Worm (Caenorhabditis elegans) whole organism, L3 larva: ENCODE measurements around the gene nas-27.
A peak's percentile ranks its signal among the peaks of the same experiment; 100 is the strongest.

ENCODE experiments used
- ZK546.5 ChIP-seq: sonication (generic microtip); optimal IDR thresholded peaks from 2 replicates; lab custom pipeline; 2017; ENCODE audit warnings: missing biosample characterization, missing genetic modification characterization
- aly-2 ChIP-seq: fragments of 150-350 bp; optimal IDR thresholded peaks from 2 replicates; lab custom pipeline; 2014; ENCODE audit warnings: missing biosample characterization, missing genetic modification characterization
- ama-1 ChIP-seq: fragments of 150-350 bp; optimal IDR thresholded peaks from 2 replicates; lab custom pipeline; 2018
- ceh-16 ChIP-seq: sonication (generic microtip); optimal IDR thresholded peaks from 2 replicates; lab custom pipeline; 2017; ENCODE audit warnings: missing biosample characterization, missing genetic modification characterization
- ceh-28 ChIP-seq: fragments of 150-350 bp; optimal IDR thresholded peaks from 2 replicates; lab custom pipeline; 2014; ENCODE audit warnings: missing biosample characterization, missing genetic modification reagents, missing genetic modification characterization
- ceh-82 ChIP-seq: fragments of 150-350 bp; optimal IDR thresholded peaks from 2 replicates; lab custom pipeline; 2014; ENCODE audit warnings: missing biosample characterization, missing genetic modification characterization
- ceh-9 ChIP-seq: sonication (generic microtip); optimal IDR thresholded peaks from 2 replicates; lab custom pipeline; 2018; ENCODE audit warnings: missing biosample characterization, missing genetic modification characterization
- daf-12 ChIP-seq: fragments of 150-350 bp; optimal IDR thresholded peaks from 2 replicates; lab custom pipeline; 2014; ENCODE audit warnings: missing biosample characterization, missing genetic modification reagents, missing genetic modification characterization
- elt-1 ChIP-seq: fragments of 150-350 bp; optimal IDR thresholded peaks from 2 replicates; lab custom pipeline; 2014; ENCODE audit warnings: missing biosample characterization, missing genetic modification characterization
- elt-2 ChIP-seq: sonication (generic microtip); optimal IDR thresholded peaks from 2 replicates; lab custom pipeline; 2016; ENCODE audit warnings: missing genetic modification reagents, mild to moderate bottlenecking, missing genetic modification characterization, missing compliant biosample characterization
- fkh-10 ChIP-seq: sonication (generic microtip); optimal IDR thresholded peaks from 2 replicates; lab custom pipeline; 2017; ENCODE audit warnings: missing biosample characterization, missing genetic modification reagents, missing genetic modification characterization
- fkh-2 ChIP-seq: fragments of 150-350 bp; optimal IDR thresholded peaks from 2 replicates; lab custom pipeline; 2014; ENCODE audit warnings: missing biosample characterization, missing genetic modification reagents, missing genetic modification characterization
- fos-1 ChIP-seq: fragments of 150-350 bp; optimal IDR thresholded peaks from 2 replicates; lab custom pipeline; 2014; ENCODE audit warnings: missing biosample characterization, missing genetic modification characterization
- lin-15B ChIP-seq: fragments of 150-350 bp; optimal IDR thresholded peaks from 2 replicates; lab custom pipeline; 2014; ENCODE audit warnings: missing biosample characterization, missing genetic modification characterization
- lin-39 ChIP-seq: fragments of 150-350 bp; optimal IDR thresholded peaks from 2 replicates; lab custom pipeline; 2018; ENCODE audit warnings: missing biosample characterization, missing genetic modification reagents, missing genetic modification characterization
- lsy-12 ChIP-seq: sonication (generic microtip); optimal IDR thresholded peaks from 2 replicates; lab custom pipeline; 2016; ENCODE audit warnings: mild to moderate bottlenecking, missing genetic modification characterization, missing compliant biosample characterization
- nfya-1 ChIP-seq: sonication (generic microtip); optimal IDR thresholded peaks from 2 replicates; lab custom pipeline; 2017; ENCODE audit warnings: missing genetic modification characterization, mild to moderate bottlenecking, missing compliant biosample characterization, antibody characterized with exemption, moderate library complexity; ENCODE audit not compliant: insufficient read depth
- nhr-12 ChIP-seq: fragments of 150-350 bp; optimal IDR thresholded peaks from 2 replicates; lab custom pipeline; 2014; ENCODE audit warnings: missing biosample characterization, missing genetic modification characterization
- nhr-23 ChIP-seq: fragments of 150-350 bp; optimal IDR thresholded peaks from 2 replicates; lab custom pipeline; 2014; ENCODE audit warnings: missing biosample characterization, missing genetic modification reagents, missing genetic modification characterization
- nhr-237 ChIP-seq: fragments of 150-350 bp; optimal IDR thresholded peaks from 2 replicates; lab custom pipeline; 2014; ENCODE audit warnings: missing biosample characterization, missing genetic modification characterization
- nhr-25 ChIP-seq: sonication (generic microtip); optimal IDR thresholded peaks from 2 replicates; lab custom pipeline; 2017; ENCODE audit warnings: missing biosample characterization, missing genetic modification characterization
- nhr-28 ChIP-seq: fragments of 150-350 bp; optimal IDR thresholded peaks from 2 replicates; lab custom pipeline; 2014; ENCODE audit warnings: missing biosample characterization, missing genetic modification characterization
- nhr-43 ChIP-seq: sonication (generic microtip); optimal IDR thresholded peaks from 2 replicates; lab custom pipeline; 2016; ENCODE audit warnings: mild to moderate bottlenecking, missing genetic modification characterization, missing compliant biosample characterization; ENCODE audit not compliant: poor library complexity, severe bottlenecking
- nhr-76 ChIP-seq: fragments of 150-350 bp; sonication (generic microtip); optimal IDR thresholded peaks from 5 replicates; lab custom pipeline; 2014; ENCODE audit warnings: missing biosample characterization, missing genetic modification characterization
- nhr-77 ChIP-seq: fragments of 150-350 bp; optimal IDR thresholded peaks from 2 replicates; lab custom pipeline; 2014; ENCODE audit warnings: missing biosample characterization, missing genetic modification characterization
- pha-4 ChIP-seq: fragments of 150-350 bp; optimal IDR thresholded peaks from 2 replicates; lab custom pipeline; 2014; ENCODE audit warnings: missing biosample characterization, missing genetic modification reagents, missing genetic modification characterization
- pqm-1 ChIP-seq: fragments of 150-350 bp; optimal IDR thresholded peaks from 2 replicates; lab custom pipeline; 2017; ENCODE audit warnings: missing biosample characterization, missing genetic modification characterization, inconsistent platforms
- sea-2 ChIP-seq: fragments of 150-350 bp; sonication (generic microtip); optimal IDR thresholded peaks from 4 replicates; lab custom pipeline; 2014; ENCODE audit warnings: missing biosample characterization, missing genetic modification reagents, missing genetic modification characterization
- skn-1 ChIP-seq: fragments of 150-350 bp; optimal IDR thresholded peaks from 2 replicates; lab custom pipeline; 2014; ENCODE audit warnings: missing biosample characterization, missing genetic modification characterization
- tbx-2 ChIP-seq: sonication (generic microtip); optimal IDR thresholded peaks from 2 replicates; lab custom pipeline; 2016; ENCODE audit warnings: mild to moderate bottlenecking, missing genetic modification characterization, missing compliant biosample characterization
- unc-39 ChIP-seq: sonication (generic microtip); optimal IDR thresholded peaks from 4 replicates; lab custom pipeline; 2017; ENCODE audit warnings: missing biosample characterization, missing genetic modification characterization
- unc-62 ChIP-seq: fragments of 150-350 bp; sonication (generic microtip); optimal IDR thresholded peaks from 4 replicates; lab custom pipeline; 2014; ENCODE audit warnings: missing biosample characterization, missing genetic modification reagents, missing genetic modification characterization
- zag-1 ChIP-seq: fragments of 150-350 bp; optimal IDR thresholded peaks from 2 replicates; lab custom pipeline; 2014; ENCODE audit warnings: missing biosample characterization, missing genetic modification characterization
- ztf-4 ChIP-seq: fragments of 150-350 bp; optimal IDR thresholded peaks from 2 replicates; lab custom pipeline; 2014; ENCODE audit warnings: missing biosample characterization, missing genetic modification characterization

nas-27 gene

DNA sequence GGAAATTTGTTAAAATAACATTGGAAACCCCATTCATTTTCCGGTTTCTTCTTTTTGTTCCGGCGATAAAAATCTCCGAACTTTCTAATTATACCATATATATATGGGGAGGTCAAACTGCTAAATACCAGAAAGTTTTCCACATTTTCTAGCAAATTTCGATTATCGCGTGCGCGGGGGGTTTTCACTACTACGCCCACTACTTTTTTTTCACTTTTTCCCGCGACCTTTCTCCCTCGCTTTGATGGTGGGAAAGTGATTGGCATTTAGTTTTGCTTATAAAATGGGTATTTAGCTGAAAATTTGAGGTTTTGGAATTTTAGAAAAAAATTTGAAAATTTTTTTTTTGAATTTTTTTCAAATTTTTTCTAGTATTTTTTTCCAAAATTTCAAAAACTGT, 20.9 kb upstream of the nas-27 start:
- TF ChIP-seq sea-2 (GFP tag; lab: Kevin White, UChicago) (no peak), elt-2 (tag; lab: Kevin White, UChicago) (no peak), daf-12 (no peak), ceh-16 (no peak), unc-39 (tag; lab: Kevin White, UChicago) (no peak), pha-4 (tag; lab: Kevin White, UChicago) (no peak), ztf-4 (no peak), nhr-76 (tag; lab: Kevin White, UChicago) (no peak), fos-1 (tag; lab: Kevin White, UChicago) (no peak)
- TF ChIP-seq, all 47 proteins: peak for 0

DNA sequence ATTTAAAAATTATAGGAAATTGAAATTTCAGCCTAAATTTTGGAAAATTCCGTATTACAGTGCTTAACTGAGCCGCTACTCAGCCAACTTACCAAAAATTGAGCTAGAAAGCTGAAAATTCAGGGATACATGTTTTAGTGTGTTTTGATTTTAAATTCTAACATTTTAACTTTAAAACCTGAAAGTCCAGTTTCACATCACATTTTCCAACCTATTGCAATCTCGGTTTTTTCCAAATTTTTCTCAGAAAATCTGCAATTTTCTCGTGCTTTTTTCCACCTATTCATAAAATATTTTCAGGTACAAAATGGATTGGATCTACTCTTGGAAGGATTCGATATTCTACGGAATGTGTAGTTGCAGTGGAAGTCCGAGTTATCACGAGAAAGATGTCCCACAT, 18.0 kb upstream of the nas-27 start, which contains the start of gene F53A10.2:
TSS of gene F53A10.2 (plus strand) at position 301 of the 400 bp plus-strand sequence.
- no peak for TF ChIP-seq elt-1 (tag; lab: Kevin White, UChicago)
- TF ChIP-seq ceh-82 (tag; lab: Kevin White, UChicago), result no peak
- TF ChIP-seq ama-1 (lab: Kevin White, UChicago), result no peak
- TF ChIP-seq fkh-2 (tag; lab: Kevin White, UChicago), result no peak
- no peak for TF ChIP-seq ZK546.5 (tag; lab: Kevin White, UChicago)
- no peak for TF ChIP-seq nhr-237 (tag; lab: Kevin White, UChicago)

DNA sequence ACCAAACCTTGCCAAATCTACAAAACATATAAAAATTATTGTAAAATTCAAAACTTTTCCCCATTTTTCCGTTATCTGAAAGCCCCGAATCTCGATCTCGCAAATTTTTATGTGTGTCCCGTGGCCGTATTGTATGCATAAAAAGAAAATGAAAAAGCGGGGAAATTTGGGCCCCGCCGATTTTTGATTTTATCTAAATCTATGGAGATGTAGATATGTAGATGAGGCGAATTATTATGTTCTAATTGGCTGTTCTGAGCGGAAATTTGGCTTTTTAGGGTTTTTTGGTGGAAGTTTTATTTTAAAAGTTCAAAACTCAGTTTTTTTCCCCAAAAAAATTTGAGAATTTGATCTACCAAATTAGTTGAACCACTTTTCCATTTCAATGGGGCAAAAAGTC, 17.0 kb upstream of the nas-27 start:
- no peak for TF ChIP-seq skn-1 (tag; lab: Kevin White, UChicago)
- no peak for TF ChIP-seq elt-1 (tag; lab: Kevin White, UChicago)
- no peak for TF ChIP-seq ceh-28 (tag; lab: Kevin White, UChicago)
- no peak for TF ChIP-seq zag-1 (tag; lab: Kevin White, UChicago)
- TF ChIP-seq nhr-25 (tag; lab: Kevin White, UChicago), result no peak
- no peak for TF ChIP-seq unc-62 (GFP tag; lab: Kevin White, UChicago)
- TF ChIP-seq pqm-1, result no peak
- no peak for TF ChIP-seq aly-2 (tag; lab: Kevin White, UChicago)
- TF ChIP-seq unc-39 (tag; lab: Kevin White, UChicago), result no peak
- no peak for TF ChIP-seq nhr-28 (tag; lab: Kevin White, UChicago)
- TF ChIP-seq ama-1 (lab: Kevin White, UChicago), result no peak
- no peak for TF ChIP-seq nhr-77 (tag; lab: Kevin White, UChicago)
- no peak for TF ChIP-seq nhr-43
- TF ChIP-seq nhr-23 (tag; lab: Kevin White, UChicago), result no peak
- no peak for TF ChIP-seq nhr-76 (tag; lab: Kevin White, UChicago)

DNA sequence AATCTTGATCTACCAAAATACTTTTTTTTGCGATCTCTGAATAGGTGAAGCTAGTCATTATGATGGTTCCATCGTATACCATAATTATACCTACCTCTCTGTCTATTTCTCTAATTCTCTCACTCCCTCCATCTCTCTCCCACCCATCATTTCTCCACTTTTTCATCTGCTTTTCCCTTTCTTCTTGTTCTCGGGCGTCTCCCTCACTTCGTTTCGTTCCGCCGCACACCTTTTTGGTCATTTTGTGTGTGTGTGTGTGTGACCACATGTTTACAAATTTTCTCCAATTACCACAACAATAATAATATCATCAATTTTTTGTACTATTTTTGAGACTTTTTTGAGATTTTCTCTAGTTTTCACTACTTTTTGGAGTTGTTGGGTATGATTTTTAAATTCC, 12.7 kb upstream of the nas-27 start:
- TF ChIP-seq nhr-28 (tag; lab: Kevin White, UChicago), result no peak
- TF ChIP-seq ZK546.5 (tag; lab: Kevin White, UChicago), result no peak
- TF ChIP-seq nhr-77 (tag; lab: Kevin White, UChicago), result no peak
- no peak for TF ChIP-seq nfya-1
- TF ChIP-seq tbx-2 (tag; lab: Kevin White, UChicago), result no peak
- no peak for TF ChIP-seq ama-1 (lab: Kevin White, UChicago)
- TF ChIP-seq lsy-12, result no peak
- no peak for TF ChIP-seq nhr-43
- no peak for TF ChIP-seq fkh-10
- no peak for TF ChIP-seq nhr-23 (tag; lab: Kevin White, UChicago)
- TF ChIP-seq nhr-76 (tag; lab: Kevin White, UChicago), result no peak
- no peak for TF ChIP-seq fos-1 (tag; lab: Kevin White, UChicago)
- TF ChIP-seq ztf-4, result no peak
- no peak for TF ChIP-seq lin-39 (tag; lab: Kevin White, UChicago)
- TF ChIP-seq unc-39 (tag; lab: Kevin White, UChicago), result no peak
- no peak for TF ChIP-seq nhr-237 (tag; lab: Kevin White, UChicago)
- no peak for TF ChIP-seq lin-15B (tag; lab: Kevin White, UChicago)
- TF ChIP-seq ceh-9 (tag; lab: Kevin White, UChicago), result no peak
- TF ChIP-seq daf-12, result no peak

DNA sequence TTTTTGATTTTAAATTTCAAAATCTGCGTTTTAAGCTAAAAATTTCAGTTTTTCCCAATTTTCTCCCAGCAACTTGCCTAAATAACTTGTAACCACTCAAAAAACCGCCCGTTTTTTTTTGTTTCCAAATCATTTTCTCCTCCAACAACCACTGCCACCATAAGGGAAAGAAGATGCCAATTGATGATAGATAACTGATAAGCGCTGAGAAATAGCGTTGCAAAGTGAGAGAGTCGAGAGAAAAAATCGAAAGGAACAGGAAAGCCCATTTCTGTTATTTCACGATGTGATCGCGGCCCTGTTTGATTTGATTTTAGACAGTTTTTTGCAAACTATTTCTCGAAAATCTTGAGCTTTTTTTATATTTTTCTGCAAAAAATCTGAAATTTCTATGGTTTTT, 10.5 kb upstream of the nas-27 start:
- TF ChIP-seq elt-2 (tag; lab: Kevin White, UChicago), result peak; percentile 51
- TF ChIP-seq nhr-12 (tag; lab: Kevin White, UChicago), result no peak
